Worm (Caenorhabditis elegans): Measurements from ENCODE around the gene clec-156.

clec-156 gene

ce11 chrIII:4874671-4875070 is 32.6 kb upstream of the clec-156 start, which contains the start of gene C35D10.12:
C35D10.12 (minus strand) TSS chrIII:4874771.
- TF ChIP-seq attf-4 (tag; optimal IDR thresholded peaks at IDR 0.05) (no peak), mxl-2 (GFP tag; conservative IDR thresholded peaks at IDR 0.05) (no peak), ceh-32 (tag; optimal IDR thresholded peaks at IDR 0.05; ENCODE audit: poor library complexity) (no peak), zfp-2 (tag; optimal IDR thresholded peaks at IDR 0.05) (no peak), unc-39 (tag; optimal IDR thresholded peaks at IDR 0.05) (no peak), sdz-12 (GFP tag; optimal IDR thresholded peaks at IDR 0.05) (no peak), lsy-2 (tag; optimal IDR thresholded peaks at IDR 0.05) (no peak), snpc-4 (tag; optimal IDR thresholded peaks at IDR 0.05) (no peak), ctbp-1 (GFP tag; IDR thresholded peaks at IDR 0.05) (no peak), fos-1 (tag; optimal IDR thresholded peaks at IDR 0.05) (no peak), daf-19 (GFP tag; conservative IDR thresholded peaks at IDR 0.05) (no peak), nhr-111 (GFP tag; optimal IDR thresholded peaks at IDR 0.05) (no peak), hmg-1.1 (GFP tag; IDR thresholded peaks at IDR 0.05) (no peak), ceh-44 (GFP tag; IDR thresholded peaks at IDR 0.05) (no peak), hlh-30 (tag; optimal IDR thresholded peaks at IDR 0.05; ENCODE audit: insufficient read depth) (no peak)

ce11 chrIII:4873395-4873794 is 31.3 kb upstream of the clec-156 start:
- no peak for TF ChIP-seq nhr-42 (GFP tag; IDR thresholded peaks at IDR 0.05)
- peak; percentile 96 for TF ChIP-seq aha-1 (tag)

ce11 chrIII:4870478-4870877 is 28.4 kb upstream of the clec-156 start, which contains the start of gene gipc-1:
gipc-1 (plus strand) TSS chrIII:4870778.
- no peak for TF ChIP-seq daf-12 (tag; optimal IDR thresholded peaks at IDR 0.05)
- no peak for TF ChIP-seq cey-2 (tag; optimal IDR thresholded peaks at IDR 0.05; ENCODE audit: borderline replicate concordance, insufficient read depth)
- no peak for TF ChIP-seq nhr-10 (tag; optimal IDR thresholded peaks at IDR 0.05)
- TF ChIP-seq sdz-12 (GFP tag; optimal IDR thresholded peaks at IDR 0.05), result no peak
- TF ChIP-seq ces-1 (GFP tag; optimal IDR thresholded peaks at IDR 0.05), result no peak
- no peak for TF ChIP-seq nhr-6 (tag; optimal IDR thresholded peaks at IDR 0.05)
- TF ChIP-seq nhr-76 (tag; optimal IDR thresholded peaks at IDR 0.05), result no peak
- no peak for TF ChIP-seq nhr-102 (tag; optimal IDR thresholded peaks at IDR 0.05)
- TF ChIP-seq mxl-3 (GFP tag; optimal IDR thresholded peaks at IDR 0.05), result no peak
- TF ChIP-seq ztf-7 (tag; optimal IDR thresholded peaks at IDR 0.05), result no peak
- TF ChIP-seq ceh-28 (tag; optimal IDR thresholded peaks at IDR 0.05), result no peak
- no peak for TF ChIP-seq ctbp-1 (GFP tag; IDR thresholded peaks at IDR 0.05)

- no peak for TF ChIP-seq mdt-29 (GFP tag; IDR thresholded peaks at IDR 0.05)
- TF ChIP-seq mxl-2 (GFP tag; conservative IDR thresholded peaks at IDR 0.05), result no peak
- TF ChIP-seq F10B5.3 (tag; optimal IDR thresholded peaks at IDR 0.05), result no peak
- no peak for TF ChIP-seq dmd-6 (GFP tag; IDR thresholded peaks at IDR 0.05)
- TF ChIP-seq lsy-2 (tag; optimal IDR thresholded peaks at IDR 0.05), result no peak
- TF ChIP-seq fos-1 (tag; optimal IDR thresholded peaks at IDR 0.05), result no peak
- no peak for TF ChIP-seq R02D3.7 (tag; optimal IDR thresholded peaks at IDR 0.05)
- no peak for TF ChIP-seq aha-1 (tag)
- TF ChIP-seq duxl-1 (tag; optimal IDR thresholded peaks at IDR 0.05; ENCODE audit: poor library complexity), result no peak
- TF ChIP-seq spr-3 (GFP tag; optimal IDR thresholded peaks at IDR 0.05), result no peak
- TF ChIP-seq zag-1 (tag; optimal IDR thresholded peaks at IDR 0.05), result no peak
- TF ChIP-seq arid-1 (GFP tag; conservative IDR thresholded peaks at IDR 0.05), result no peak
- TF ChIP-seq cey-2 (tag; optimal IDR thresholded peaks at IDR 0.05; ENCODE audit: borderline replicate concordance, insufficient read depth), result no peak
- no peak for TF ChIP-seq lin-39 (tag; optimal IDR thresholded peaks at IDR 0.05)
- no peak for TF ChIP-seq daf-12 (tag; optimal IDR thresholded peaks at IDR 0.05)
- TF ChIP-seq nhr-77 (tag; optimal IDR thresholded peaks at IDR 0.05), result no peak
- no peak for TF ChIP-seq Y75B8A.6 (GFP tag; IDR thresholded peaks at IDR 0.05)
Observed at ce11 chrIII:4868643-4869042, 26.6 kb upstream of the clec-156 start, which contains the start of the genes msd-4 and C35D10.3. msd-4 (minus strand) TSS chrIII:4868743. C35D10.3 (plus strand) TSS chrIII:4868921.

Data from whole organism, L4 larva.